1 worm cellular context compared by ENCODE assay signal in the genomic region with DNA sequence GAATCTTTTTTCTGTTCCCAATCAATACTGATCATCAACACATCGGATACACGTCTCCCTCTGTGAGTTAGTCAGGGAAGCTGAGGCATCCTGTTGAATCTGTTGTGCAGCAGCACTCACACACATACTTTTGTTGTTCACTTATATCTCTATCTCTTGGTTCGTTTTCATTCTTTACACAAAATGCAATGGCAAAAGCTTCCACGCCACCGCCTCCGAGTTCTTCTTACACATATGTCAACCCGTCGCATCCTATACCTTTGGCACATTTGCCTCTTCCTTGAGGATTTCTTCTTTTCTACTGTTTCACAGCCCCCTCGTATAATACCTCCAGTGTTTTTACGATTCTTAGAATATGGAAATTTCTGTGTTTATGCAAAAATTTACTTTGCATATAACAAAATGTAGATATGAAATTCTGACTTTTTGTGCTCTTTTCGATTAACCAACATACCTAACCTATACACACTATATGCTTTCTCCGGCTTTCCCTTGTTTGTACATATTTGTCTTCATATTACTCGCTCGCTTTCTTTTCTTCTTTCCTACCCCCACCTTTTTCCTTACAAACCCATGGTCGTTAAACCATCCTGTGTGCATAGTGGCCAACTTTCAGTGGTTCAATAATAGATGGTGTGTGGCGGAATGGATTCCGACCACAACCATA.
TF ChIP-seq lines count a peak whose summit lies in the region.

A gene (plus strand): TSS at position 617 of the 667 bp plus-strand sequence.

TF ChIP-seq in whole organism, L1 larva, 84 proteins besides CTCF, POLR2A, EP300 and RAD21 (continued from another document):
- no peak for TF ChIP-seq unc-62 (GFP tag; optimal IDR thresholded peaks at IDR 0.05; lab: Kevin White, UChicago)
- TF ChIP-seq snu-23 (GFP tag; optimal IDR thresholded peaks at IDR 0.05; lab: Kevin White, UChicago): peak; percentile 1
- TF ChIP-seq swsn-7 (tag; optimal IDR thresholded peaks at IDR 0.05; lab: Kevin White, UChicago): no peak
- no peak for TF ChIP-seq nhr-76 (tag; optimal IDR thresholded peaks at IDR 0.05; lab: Kevin White, UChicago)
- no peak for TF ChIP-seq aly-2 (tag; optimal IDR thresholded peaks at IDR 0.05; lab: Kevin White, UChicago)
- no peak for TF ChIP-seq C16A3.4 (tag; optimal IDR thresholded peaks at IDR 0.05; lab: Kevin White, UChicago)
- TF ChIP-seq lin-14 (GFP tag; optimal IDR thresholded peaks at IDR 0.05; lab: Kevin White, UChicago): peak; percentile 48
- no peak for TF ChIP-seq grh-1 (GFP tag; IDR thresholded peaks at IDR 0.05; lab: Robert Waterston, UW)
- no peak for TF ChIP-seq C34B4.2 (tag; optimal IDR thresholded peaks at IDR 0.05; lab: Kevin White, UChicago)
- peak; percentile 26 for TF ChIP-seq nhr-71 (tag; optimal IDR thresholded peaks at IDR 0.05; lab: Kevin White, UChicago)
